Fruit fly (Drosophila melanogaster) whole organism, prepupa: ENCODE results near the gene Reps.

Experiments
- CG11902 ChIP-seq: fragments of 200-800 bp; sonication (Bioruptor generic); optimal IDR thresholded peaks from 3 replicates; lab custom pipeline; 2016; ENCODE audit warnings: missing biosample characterization, missing genetic modification characterization
- Hr38 ChIP-seq: sonication (Bioruptor generic); optimal IDR thresholded peaks from 2 replicates; lab custom pipeline; 2016; ENCODE audit warnings: missing biosample characterization, missing genetic modification characterization

DNA sequence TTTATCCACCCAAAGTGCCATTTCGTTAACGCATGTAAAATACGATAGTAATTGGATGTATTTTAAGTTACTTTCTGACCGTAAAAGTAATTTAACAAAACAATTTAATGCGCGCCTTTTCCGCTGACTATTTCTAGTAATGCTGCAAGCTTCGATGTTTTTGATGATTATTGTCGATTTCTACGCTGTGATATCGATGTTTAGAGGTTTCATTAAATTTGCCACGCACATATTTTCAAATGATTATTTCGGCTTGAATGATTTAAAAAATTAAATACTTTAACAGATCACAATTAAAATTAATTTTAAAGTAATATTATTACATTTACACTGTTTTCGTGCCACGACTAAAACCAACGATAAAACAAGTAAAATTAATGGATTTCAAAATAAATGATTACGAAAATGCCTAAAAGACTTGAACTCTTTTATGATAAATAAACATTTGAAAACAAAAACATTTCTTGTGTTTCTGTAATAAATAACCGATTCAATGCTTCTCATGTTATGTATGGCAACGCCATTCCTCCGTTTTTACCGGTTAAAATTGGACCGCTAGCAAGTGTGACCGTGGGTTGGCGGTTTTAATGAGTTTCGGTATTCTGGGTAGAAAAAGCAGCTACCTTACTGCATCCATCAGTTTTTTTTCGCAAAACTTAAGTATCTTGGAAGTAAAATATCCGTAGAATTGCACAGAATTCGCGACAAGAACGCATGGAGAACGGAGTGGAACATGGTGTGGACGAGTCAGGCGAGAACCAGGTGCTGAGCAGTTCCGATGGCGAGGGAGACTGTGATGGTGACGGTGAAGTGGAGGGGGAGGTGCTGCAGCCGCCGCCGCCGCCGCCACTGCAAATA is 23.9 kb upstream of the Reps start, which contains the start of the genes RfC38 and CG4751:
- TF ChIP-seq CG11902 (no peak), Hr38 (GFP tag; lab: Kevin White, UChicago) (no peak)
